Fruit fly (Drosophila melanogaster) Kc167 (cell line): ENCODE measurements around the gene Doc3.

Source experiments
- Myc ChIP-seq: fragments of >200 bp; optimal IDR thresholded peaks from 2 replicates; lab custom pipeline; 2017; ENCODE audit warnings: missing external identifiers
- psq ChIP-seq: fragments of >200 bp; optimal IDR thresholded peaks from 2 replicates; lab custom pipeline; 2017; ENCODE audit warnings: missing external identifiers
- ttk ChIP-seq: sonication (Bioruptor generic); optimal IDR thresholded peaks from 2 replicates; lab custom pipeline; 2017; ENCODE audit warnings: missing external identifiers

DNA sequence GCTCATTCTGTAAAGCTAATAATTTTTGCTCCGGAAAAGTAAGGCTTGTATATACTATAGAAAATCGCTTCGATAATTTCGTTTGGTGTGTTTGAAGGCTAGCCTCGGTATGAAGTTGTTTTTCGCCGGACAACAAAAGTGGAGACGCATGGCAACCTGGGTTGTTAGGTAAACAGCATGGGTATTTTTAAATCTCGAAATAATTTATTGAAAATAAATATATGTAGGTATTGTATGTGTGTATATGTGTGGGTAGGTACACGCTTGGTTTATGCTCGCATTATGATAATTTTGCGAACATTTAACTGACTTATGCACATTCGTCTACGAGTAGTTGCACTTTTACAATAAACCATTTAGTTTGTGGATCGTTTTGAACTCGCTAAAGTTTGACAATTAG is 14.9 kb upstream of the Doc3 start, which contains the start of gene CG5280:
- TF ChIP-seq ttk (lab: Kevin White, UChicago) (no peak), psq (lab: Kevin White, UChicago) (no peak), Myc (lab: Kevin White, UChicago) (no peak)
